Worm (Caenorhabditis elegans) whole organism, late embryonic: Measurements from ENCODE around the gene tbx-38.

Experiments
- C38D4.7 ChIP-seq: fragments of 200-800 bp; sonication (Bioruptor generic); optimal IDR thresholded peaks from 2 replicates; lab custom pipeline; 2018; ENCODE audit warnings: mild to moderate bottlenecking, missing genetic modification characterization, moderate library complexity, missing compliant biosample characterization
- Y22D7AL.16 ChIP-seq: sonication (generic microtip); optimal IDR thresholded peaks from 2 replicates; lab custom pipeline; 2016; ENCODE audit warnings: missing genetic modification characterization, missing compliant biosample characterization
- ceh-9 ChIP-seq: sonication (generic microtip); optimal IDR thresholded peaks from 2 replicates; lab custom pipeline; 2016; ENCODE audit warnings: mild to moderate bottlenecking, missing genetic modification characterization, inconsistent platforms, missing compliant biosample characterization
- dmd-4 ChIP-seq: sonication (generic microtip); optimal IDR thresholded peaks from 2 replicates; lab custom pipeline; 2016; ENCODE audit warnings: borderline replicate concordance, missing genetic modification characterization, missing compliant biosample characterization
- hlh-30 ChIP-seq: sonication (generic microtip); optimal IDR thresholded peaks from 2 replicates; lab custom pipeline; 2017; ENCODE audit warnings: antibody characterized with exemption, missing genetic modification characterization, missing compliant biosample characterization; ENCODE audit not compliant: insufficient read depth
- ref-2 ChIP-seq: sonication (generic microtip); optimal IDR thresholded peaks from 2 replicates; lab custom pipeline; 2016; ENCODE audit warnings: missing genetic modification characterization, missing compliant biosample characterization
- rnt-1 ChIP-seq: sonication (generic microtip); optimal IDR thresholded peaks from 2 replicates; lab custom pipeline; 2016; ENCODE audit warnings: missing genetic modification characterization, missing compliant biosample characterization
- tbx-2 ChIP-seq: sonication (generic microtip); optimal IDR thresholded peaks from 2 replicates; lab custom pipeline; 2016; ENCODE audit warnings: missing genetic modification characterization, missing compliant biosample characterization
- ttx-3 ChIP-seq: sonication (generic microtip); optimal IDR thresholded peaks from 2 replicates; lab custom pipeline; 2016; ENCODE audit warnings: missing genetic modification reagents, missing genetic modification characterization, missing compliant biosample characterization
- zip-5 ChIP-seq: sonication (generic microtip); optimal IDR thresholded peaks from 2 replicates; lab custom pipeline; 2016; ENCODE audit warnings: missing genetic modification characterization, missing compliant biosample characterization

ce11 chrIII:11746718-11747117 lies 39.1 kb downstream of the tbx-38 start, which contains the start of gene mrt-2:
- TF ChIP-seq tbx-2 (tag; lab: Kevin White, UChicago): peak; percentile 90
- peak; percentile 66 for TF ChIP-seq rnt-1 (tag; lab: Kevin White, UChicago)
- TF ChIP-seq dmd-4 (tag; lab: Kevin White, UChicago): no peak
- peak; percentile 83 for TF ChIP-seq ref-2 (tag; lab: Kevin White, UChicago)
- TF ChIP-seq C38D4.7 (GFP tag; lab: Kevin White, UChicago): no peak
- TF ChIP-seq ceh-9 (tag; lab: Kevin White, UChicago): no peak
- TF ChIP-seq hlh-30: no peak
- TF ChIP-seq ttx-3 (tag; lab: Kevin White, UChicago): no peak
- no peak for TF ChIP-seq Y22D7AL.16 (tag; lab: Kevin White, UChicago)
- peak; percentile 80 for TF ChIP-seq zip-5 (tag; lab: Kevin White, UChicago)
